Worm (Caenorhabditis elegans): ENCODE data around the gene ugt-12.

Gene ugt-12

ce11 chrV:4918664-4919257 lies 29.3 kb upstream of the ugt-12 start, which contains the start of gene C02E7.6:
TSS of gene C02E7.6 (plus strand) at chrV:4919207.
- TF ChIP-seq elt-3 (tag; optimal IDR thresholded peaks at IDR 0.05) (peak in 1 of 3 experiments; percentile 22), ZK546.5 (tag; optimal IDR thresholded peaks at IDR 0.05) (no peak), nhr-23 (tag; optimal IDR thresholded peaks at IDR 0.05) (peak; percentile 0), nhr-12 (tag; optimal IDR thresholded peaks at IDR 0.05) (no peak), elt-1 (tag; optimal IDR thresholded peaks at IDR 0.05) (peak; percentile 94), ztf-11 (tag; optimal IDR thresholded peaks at IDR 0.05) (no peak), nhr-25 (tag; optimal IDR thresholded peaks at IDR 0.05) (peak; percentile 97), nfya-1 (tag; optimal IDR thresholded peaks at IDR 0.05; ENCODE audit: insufficient read depth) (peak; percentile 9), nhr-43 (tag; optimal IDR thresholded peaks at IDR 0.05; ENCODE audit: poor library complexity, severe bottlenecking) (peak; percentile 92)

ce11 chrV:4918091-4918624 lies 28.7 kb upstream of the ugt-12 start, which contains the start of gene C02E7.7:
TSS of gene C02E7.7 (minus strand) at chrV:4918574.
- TF ChIP-seq nhr-12 (tag; optimal IDR thresholded peaks at IDR 0.05) (no peak), daf-12 (tag; optimal IDR thresholded peaks at IDR 0.05) (no peak), zag-1 (tag; optimal IDR thresholded peaks at IDR 0.05) (no peak), fkh-2 (tag; optimal IDR thresholded peaks at IDR 0.05) (no peak), ceh-16 (tag; optimal IDR thresholded peaks at IDR 0.05) (no peak), nhr-237 (tag; optimal IDR thresholded peaks at IDR 0.05) (no peak), lin-39 (tag; optimal IDR thresholded peaks at IDR 0.05) (no peak)

ce11 chrV:4914879-4915278 lies 25.4 kb upstream of the ugt-12 start, which contains the start of gene H23N18.6:
TSS of gene H23N18.6 (minus strand) at chrV:4915079.
- no peak for TF ChIP-seq snpc-4 (tag; optimal IDR thresholded peaks at IDR 0.05)
- no peak for TF ChIP-seq egl-27 (tag; optimal IDR thresholded peaks at IDR 0.05)
- TF ChIP-seq nhr-43 (tag; optimal IDR thresholded peaks at IDR 0.05; ENCODE audit: poor library complexity, severe bottlenecking), result no peak
- TF ChIP-seq nhr-23 (tag; optimal IDR thresholded peaks at IDR 0.05), result no peak
- TF ChIP-seq sea-2 (GFP tag; optimal IDR thresholded peaks at IDR 0.05), result no peak
- TF ChIP-seq skn-1 (tag; optimal IDR thresholded peaks at IDR 0.05), result no peak
- TF ChIP-seq ama-1 (optimal IDR thresholded peaks at IDR 0.05), result no peak
- no peak for TF ChIP-seq fos-1 (tag; optimal IDR thresholded peaks at IDR 0.05)
- TF ChIP-seq elt-2 (tag; optimal IDR thresholded peaks at IDR 0.05), result peak; percentile 72
- no peak for TF ChIP-seq hmg-11 (tag; optimal IDR thresholded peaks at IDR 0.05)
- no peak for TF ChIP-seq pha-4 (tag; optimal IDR thresholded peaks at IDR 0.05)
- TF ChIP-seq fkh-10 (GFP tag; optimal IDR thresholded peaks at IDR 0.05), result no peak
- no peak for TF ChIP-seq daf-12 (tag; optimal IDR thresholded peaks at IDR 0.05)
- peak; percentile 26 for TF ChIP-seq pqm-1 (tag; optimal IDR thresholded peaks at IDR 0.05)
- TF ChIP-seq nhr-28 (tag; optimal IDR thresholded peaks at IDR 0.05), result no peak

ce11 chrV:4913853-4914252 lies 24.4 kb upstream of the ugt-12 start:
- TF ChIP-seq elt-1 (tag; optimal IDR thresholded peaks at IDR 0.05), result no peak
- no peak for TF ChIP-seq pha-4 (tag; optimal IDR thresholded peaks at IDR 0.05)
- no peak for TF ChIP-seq lsy-12 (tag; optimal IDR thresholded peaks at IDR 0.05)
- TF ChIP-seq daf-12 (tag; optimal IDR thresholded peaks at IDR 0.05), result no peak
- no peak for TF ChIP-seq ztf-11 (tag; optimal IDR thresholded peaks at IDR 0.05)
- TF ChIP-seq unc-62 (GFP tag; optimal IDR thresholded peaks at IDR 0.05), result no peak
- TF ChIP-seq nhr-237 (tag; optimal IDR thresholded peaks at IDR 0.05), result no peak
- TF ChIP-seq nhr-11 (tag; optimal IDR thresholded peaks at IDR 0.05), result no peak
- no peak for TF ChIP-seq fkh-10 (GFP tag; optimal IDR thresholded peaks at IDR 0.05)
- no peak for TF ChIP-seq nhr-77 (tag; optimal IDR thresholded peaks at IDR 0.05)
- TF ChIP-seq ceh-16 (tag; optimal IDR thresholded peaks at IDR 0.05), result no peak
- no peak for TF ChIP-seq eor-1 (tag; optimal IDR thresholded peaks at IDR 0.05)

- TF ChIP-seq nhr-23 (tag; optimal IDR thresholded peaks at IDR 0.05), result peak; percentile 30
- peak; percentile 77 for TF ChIP-seq nhr-43 (tag; optimal IDR thresholded peaks at IDR 0.05; ENCODE audit: poor library complexity, severe bottlenecking)
- TF ChIP-seq zag-1 (tag; optimal IDR thresholded peaks at IDR 0.05), result no peak
- peak; percentile 62 for TF ChIP-seq elt-1 (tag; optimal IDR thresholded peaks at IDR 0.05)
Observed at ce11 chrV:4912313-4912712, 22.9 kb upstream of the ugt-12 start, which contains the start of gene H23N18.5. TSS of gene H23N18.5 (minus strand) at chrV:4912381.
